Fruit fly (Drosophila melanogaster) whole organism, embryonic: ENCODE results near the gene kirre.

Experiments used
- CG11560 ChIP-seq: fragments of 200-800 bp; sonication (Bioruptor generic); IDR thresholded peaks from 3 replicates; pipeline ENCODE4 v1.3.6; 2022; ENCODE audit warnings: missing biosample characterization, missing genetic modification characterization
- CG15696 ChIP-seq: fragments of 200-800 bp; sonication (Bioruptor generic); optimal IDR thresholded peaks from 2 replicates; lab custom pipeline; 2019; ENCODE audit warnings: missing biosample characterization, mild to moderate bottlenecking, missing genetic modification characterization, moderate library complexity
- CG16779 ChIP-seq: fragments of 200-800 bp; sonication (Bioruptor generic); IDR thresholded peaks from 2 replicates; pipeline ENCODE4 v1.3.6; 2022; ENCODE audit warnings: missing biosample characterization, missing genetic modification characterization
- CG8089 ChIP-seq: fragments of 200-800 bp; sonication (Bioruptor generic); optimal IDR thresholded peaks from 3 replicates; lab custom pipeline; 2016; ENCODE audit warnings: missing biosample characterization, missing genetic modification characterization
- CG8388 ChIP-seq: fragments of 200-800 bp; sonication (Bioruptor generic); optimal IDR thresholded peaks from 2 replicates; lab custom pipeline; 2019; ENCODE audit warnings: missing biosample characterization, mild to moderate bottlenecking, missing genetic modification characterization, moderate library complexity
- CG9437 ChIP-seq: fragments of 200-800 bp; sonication (Bioruptor generic); optimal IDR thresholded peaks from 2 replicates; lab custom pipeline; 2018; ENCODE audit warnings: missing biosample characterization, mild to moderate bottlenecking, missing genetic modification characterization
- h ChIP-seq: fragments of >200 bp; optimal IDR thresholded peaks from 2 replicates; lab custom pipeline; 2017
- trem ChIP-seq: fragments of 200-800 bp; optimal IDR thresholded peaks from 3 replicates; lab custom pipeline; 2019; ENCODE audit warnings: missing biosample characterization, mild to moderate bottlenecking, missing genetic modification characterization, moderate library complexity
- tx ChIP-seq: fragments of 200-800 bp; sonication (Bioruptor generic); optimal IDR thresholded peaks from 2 replicates; lab custom pipeline; 2016; ENCODE audit warnings: missing biosample characterization, missing genetic modification characterization

dm6 chrX:2704134-2704773 is 35.9 kb upstream of the kirre start, which contains the start of gene eIF2Bbeta:
- TF ChIP-seq CG16779 (GFP tag; lab: Robert Waterston, UW) = no peak
- no peak for TF ChIP-seq CG8388
- TF ChIP-seq CG15696 (tag; lab: Kevin White, UChicago) = no peak
- no peak for TF ChIP-seq CG8089 (GFP tag; lab: Kevin White, UChicago)
- TF ChIP-seq h (lab: Kevin White, UChicago) = no peak
- no peak for TF ChIP-seq CG11560 (tag; lab: Robert Waterston, UW)
- no peak for TF ChIP-seq tx (GFP tag; lab: Kevin White, UChicago)
- no peak for TF ChIP-seq CG9437 (GFP tag; lab: Kevin White, UChicago)
- no peak for TF ChIP-seq trem
